Fruit fly (Drosophila melanogaster) whole organism, embryonic: ENCODE data around the gene CG7231.
A peak's percentile ranks its signal among the peaks of the same experiment; 100 is the strongest.

Source experiments
- Atf6 ChIP-seq: fragments of 200-800 bp; sonication (Bioruptor generic); IDR thresholded peaks from 2 replicates; pipeline ENCODE4 v1.3.6; 2022; ENCODE audit warnings: missing biosample characterization, missing genetic modification characterization
- Bdp1 ChIP-seq: fragments of 200-800 bp; sonication (Bioruptor generic); optimal IDR thresholded peaks from 3 replicates; lab custom pipeline; 2016; ENCODE audit warnings: missing biosample characterization, missing genetic modification characterization
- CG17361 ChIP-seq: fragments of 200-800 bp; sonication (Bioruptor generic); IDR thresholded peaks from 3 replicates; pipeline ENCODE4 v1.3.6; 2022; ENCODE audit warnings: missing biosample characterization, missing genetic modification characterization
- CG18764 ChIP-seq: fragments of 200-800 bp; sonication (Bioruptor generic); optimal IDR thresholded peaks from 3 replicates; lab custom pipeline; 2016; ENCODE audit warnings: missing biosample characterization, missing genetic modification characterization
- CG2199 ChIP-seq: fragments of 200-800 bp; sonication (Bioruptor generic); IDR thresholded peaks from 3 replicates; pipeline ENCODE4 v1.3.6; 2022; ENCODE audit warnings: missing biosample characterization, missing genetic modification characterization
- CG3281 ChIP-seq: fragments of 200-800 bp; sonication (Bioruptor generic); optimal IDR thresholded peaks from 3 replicates; lab custom pipeline; 2017; ENCODE audit warnings: missing biosample characterization, mild to moderate bottlenecking, missing genetic modification characterization
- CG33557 ChIP-seq: fragments of 200-800 bp; sonication (Bioruptor generic); optimal IDR thresholded peaks from 2 replicates; lab custom pipeline; 2019; ENCODE audit warnings: missing biosample characterization, mild to moderate bottlenecking, missing genetic modification characterization, moderate library complexity
- CG34376 ChIP-seq: fragments of 200-800 bp; sonication (Bioruptor generic); optimal IDR thresholded peaks from 2 replicates; lab custom pipeline; 2018; ENCODE audit warnings: missing biosample characterization, mild to moderate bottlenecking, missing genetic modification characterization
- CG4328 ChIP-seq: fragments of 200-800 bp; sonication (Bioruptor generic); optimal IDR thresholded peaks from 3 replicates; lab custom pipeline; 2017; ENCODE audit warnings: missing biosample characterization, missing genetic modification reagents, missing genetic modification characterization
- CG7271 ChIP-seq: fragments of 200-800 bp; sonication (Bioruptor generic); optimal IDR thresholded peaks from 2 replicates; lab custom pipeline; 2018; ENCODE audit warnings: missing biosample characterization, mild to moderate bottlenecking, missing genetic modification characterization, moderate library complexity
- CG7963 ChIP-seq: fragments of 200-800 bp; sonication (Bioruptor generic); IDR thresholded peaks from 3 replicates; pipeline ENCODE4 v1.3.6; 2022; ENCODE audit warnings: missing biosample characterization, missing genetic modification characterization; ENCODE audit not compliant: partially characterized antibody
- CG7987 ChIP-seq: fragments of 200-800 bp; sonication (Bioruptor generic); optimal IDR thresholded peaks from 2 replicates; lab custom pipeline; 2018; ENCODE audit warnings: missing biosample characterization, mild to moderate bottlenecking, missing genetic modification characterization, moderate library complexity
- CG8478 ChIP-seq: fragments of >200 bp; optimal IDR thresholded peaks from 2 replicates; lab custom pipeline; 2018
- Ets65A ChIP-seq: fragments of 200-800 bp; sonication (Bioruptor generic); peaks from one replicate; lab custom pipeline; 2016; ENCODE audit warnings: missing biosample characterization, missing genetic modification characterization
- Gsc ChIP-seq: fragments of 200-800 bp; sonication (Bioruptor generic); IDR thresholded peaks from 2 replicates; pipeline ENCODE4 v1.3.6; 2022; ENCODE audit warnings: missing biosample characterization, missing genetic modification characterization
- HLH4C ChIP-seq: fragments of 200-800 bp; sonication (Bioruptor generic); IDR thresholded peaks from 3 replicates; pipeline ENCODE4 v1.3.6; 2022; ENCODE audit warnings: missing biosample characterization, missing genetic modification characterization; ENCODE audit not compliant: partially characterized antibody
- Med ChIP-seq: fragments of 200-800 bp; sonication (Bioruptor generic); peaks from one replicate; lab custom pipeline; 2016; ENCODE audit warnings: missing biosample characterization, missing genetic modification characterization, mild to moderate bottlenecking, inconsistent platforms, moderate library complexity
- Mrtf ChIP-seq: fragments of 200-800 bp; sonication (Bioruptor generic); IDR thresholded peaks from 3 replicates; pipeline ENCODE4 v1.3.6; 2022; ENCODE audit warnings: missing biosample characterization, missing genetic modification characterization
- NC2α ChIP-seq: fragments of 200-800 bp; sonication (Bioruptor generic); optimal IDR thresholded peaks from 2 replicates; lab custom pipeline; 2016; ENCODE audit warnings: missing biosample characterization, missing genetic modification characterization
- Pdp1 ChIP-seq, 2 experiments: fragments of 200-800 bp; sonication (Bioruptor generic); optimal IDR thresholded peaks; 3 replicates each; lab custom pipeline; 2016; ENCODE audit warnings: missing biosample characterization in 2 of 2, missing genetic modification characterization in 2 of 2, mild to moderate bottlenecking in 1 of 2, moderate library complexity in 1 of 2
- Ptx1 ChIP-seq: fragments of 200-800 bp; sonication (Bioruptor generic); IDR thresholded peaks from 2 replicates; pipeline ENCODE4 v1.3.6; 2022; ENCODE audit warnings: missing biosample characterization, missing genetic modification characterization
- Sry-δ ChIP-seq: fragments of 200-800 bp; sonication (Bioruptor generic); optimal IDR thresholded peaks from 2 replicates; lab custom pipeline; 2016; ENCODE audit warnings: missing biosample characterization, missing genetic modification characterization
- Taf1 ChIP-seq: fragments of 200-800 bp; sonication (Bioruptor generic); IDR thresholded peaks from 2 replicates; pipeline ENCODE4 v1.3.6; 2022; ENCODE audit warnings: missing biosample characterization, missing genetic modification characterization
- abd-A ChIP-seq: fragments of 200-800 bp; sonication (Bioruptor generic); optimal IDR thresholded peaks from 3 replicates; lab custom pipeline; 2019; ENCODE audit warnings: missing biosample characterization, mild to moderate bottlenecking, missing genetic modification characterization, moderate library complexity
- ac ChIP-seq: fragments of 200-800 bp; sonication (Bioruptor generic); optimal IDR thresholded peaks from 3 replicates; lab custom pipeline; 2017; ENCODE audit warnings: missing biosample characterization, mild to moderate bottlenecking, missing genetic modification characterization
- ara ChIP-seq: fragments of 200-800 bp; sonication (Bioruptor generic); IDR thresholded peaks from 2 replicates; pipeline ENCODE4 v1.3.6; 2022; ENCODE audit warnings: missing biosample characterization, missing genetic modification characterization
- chinmo ChIP-seq: fragments of 200-800 bp; sonication (Bioruptor generic); IDR thresholded peaks from 4 replicates; pipeline ENCODE4 v1.3.6; 2022; ENCODE audit warnings: missing biosample characterization, missing genetic modification characterization; ENCODE audit not compliant: partially characterized antibody
- crc ChIP-seq: fragments of 200-800 bp; sonication (Bioruptor generic); optimal IDR thresholded peaks from 2 replicates; lab custom pipeline; 2016; ENCODE audit warnings: missing biosample characterization, missing genetic modification characterization
- dpn ChIP-seq, 2 experiments: fragments of 200-800 bp; sonication (Bioruptor generic); optimal IDR thresholded peaks; 3 replicates each; lab custom pipeline; 2016; ENCODE audit warnings: missing biosample characterization in 2 of 2, missing genetic modification characterization in 2 of 2
- exex ChIP-seq: fragments of 200-800 bp; sonication (Bioruptor generic); optimal IDR thresholded peaks from 4 replicates; lab custom pipeline; 2018; ENCODE audit warnings: missing biosample characterization, mild to moderate bottlenecking, missing genetic modification characterization, moderate library complexity
- gcm ChIP-seq: fragments of 200-800 bp; sonication (Bioruptor generic); optimal IDR thresholded peaks from 2 replicates; lab custom pipeline; 2019; ENCODE audit warnings: missing biosample characterization, mild to moderate bottlenecking, missing genetic modification characterization, moderate library complexity
- grn ChIP-seq: fragments of 200-800 bp; sonication (Bioruptor generic); optimal IDR thresholded peaks from 3 replicates; lab custom pipeline; 2017; ENCODE audit warnings: missing biosample characterization, missing genetic modification characterization
- insv ChIP-seq, 2 experiments: fragments of 200-800 bp; sonication (Bioruptor generic); optimal IDR thresholded peaks; 3 replicates each; lab custom pipeline; 2016 to 2018; ENCODE audit warnings: missing biosample characterization in 2 of 2, missing genetic modification characterization in 2 of 2
- kni ChIP-seq: fragments of 200-800 bp; sonication (Bioruptor generic); optimal IDR thresholded peaks from 3 replicates; lab custom pipeline; 2017; ENCODE audit warnings: mild to moderate bottlenecking, missing biosample characterization, missing genetic modification reagents, missing genetic modification characterization
- lab ChIP-seq: fragments of 200-800 bp; sonication (Bioruptor generic); optimal IDR thresholded peaks from 3 replicates; lab custom pipeline; 2017; ENCODE audit warnings: missing biosample characterization, missing genetic modification characterization, mild to moderate bottlenecking, moderate library complexity, missing genetic modification reagents
- mirr ChIP-seq: fragments of 200-800 bp; sonication (Bioruptor generic); optimal IDR thresholded peaks from 3 replicates; lab custom pipeline; 2018; ENCODE audit warnings: missing biosample characterization, mild to moderate bottlenecking, missing genetic modification characterization
- pb ChIP-seq: fragments of 200-800 bp; sonication (Bioruptor generic); optimal IDR thresholded peaks from 3 replicates; lab custom pipeline; 2016; ENCODE audit warnings: missing biosample characterization, missing genetic modification characterization
- peb ChIP-seq: fragments of 200-800 bp; sonication (Bioruptor generic); IDR thresholded peaks from 2 replicates; pipeline ENCODE4 v1.3.6; 2022; ENCODE audit warnings: missing biosample characterization, missing genetic modification characterization
- repo ChIP-seq: fragments of 200-800 bp; sonication (Bioruptor generic); optimal IDR thresholded peaks from 2 replicates; lab custom pipeline; 2016; ENCODE audit warnings: missing biosample characterization, missing genetic modification characterization
- seq ChIP-seq: fragments of 200-800 bp; sonication (Bioruptor generic); IDR thresholded peaks from 2 replicates; pipeline ENCODE4 v1.3.6; 2022; ENCODE audit warnings: missing biosample characterization, missing genetic modification characterization
- sug ChIP-seq: fragments of 200-800 bp; optimal IDR thresholded peaks from 2 replicates; lab custom pipeline; 2019; ENCODE audit warnings: missing biosample characterization, mild to moderate bottlenecking, missing genetic modification characterization, moderate library complexity
- trem ChIP-seq: fragments of 200-800 bp; optimal IDR thresholded peaks from 3 replicates; lab custom pipeline; 2019; ENCODE audit warnings: missing biosample characterization, mild to moderate bottlenecking, missing genetic modification characterization, moderate library complexity
- unpg ChIP-seq: fragments of 200-800 bp; sonication (Bioruptor generic); optimal IDR thresholded peaks from 3 replicates; lab custom pipeline; 2018; ENCODE audit warnings: missing biosample characterization, mild to moderate bottlenecking, missing genetic modification characterization, moderate library complexity

CG7231 gene

DNA sequence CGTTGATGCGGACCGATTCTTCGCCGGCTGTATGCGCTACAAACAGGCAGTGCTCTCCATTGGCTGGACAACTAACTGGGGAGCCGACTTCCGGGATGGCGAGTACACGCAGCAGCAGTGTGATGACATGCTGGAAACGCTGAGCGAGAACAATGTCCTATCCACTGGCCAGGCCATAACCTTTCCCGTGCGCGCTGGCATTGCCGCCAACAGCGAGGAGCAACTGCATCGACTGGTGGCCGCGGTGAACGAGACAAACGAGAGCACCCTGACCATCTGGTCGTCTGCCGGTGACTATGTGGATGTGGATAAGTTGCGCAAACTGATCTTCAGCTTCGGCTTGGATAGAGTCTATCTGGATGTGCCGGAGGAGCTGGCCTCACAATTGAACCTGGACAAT lies 2.5 kb downstream of the CG7231 start (continued):
- TF ChIP-seq NC2α (GFP tag; lab: Kevin White, UChicago): no peak
- TF ChIP-seq crc (GFP tag; lab: Kevin White, UChicago): no peak
- TF ChIP-seq abd-A (tag; lab: Kevin White, UChicago): no peak
- TF ChIP-seq gcm: no peak
- peak; percentile 16; the same call in 1 of the 2 replicates for TF ChIP-seq ara (GFP tag; lab: Robert Waterston, UW)
- TF ChIP-seq Sry-δ (GFP tag; lab: Kevin White, UChicago): no peak
- TF ChIP-seq CG7271 (tag; lab: Kevin White, UChicago): no peak
- no peak for TF ChIP-seq CG17361 (GFP tag; lab: Robert Waterston, UW)
- TF ChIP-seq repo (GFP tag; lab: Kevin White, UChicago): no peak
- TF ChIP-seq CG4328 (GFP tag; lab: Kevin White, UChicago): no peak
- no peak for TF ChIP-seq insv (GFP tag; optimal IDR thresholded peaks at IDR 0.05; lab: Kevin White, UChicago)
- no peak for TF ChIP-seq CG3281 (GFP tag; lab: Kevin White, UChicago)
- no peak for TF ChIP-seq peb (GFP tag; lab: Robert Waterston, UW)
- no peak for TF ChIP-seq seq (GFP tag; lab: Robert Waterston, UW)
- TF ChIP-seq trem (tag; lab: Kevin White, UChicago): no peak
- no peak for TF ChIP-seq CG18764 (GFP tag; lab: Kevin White, UChicago)
- TF ChIP-seq CG8478 (lab: Kevin White, UChicago): peak; percentile 73
- no peak for TF ChIP-seq unpg (GFP tag; lab: Kevin White, UChicago)
- no peak for TF ChIP-seq pb (GFP tag; lab: Kevin White, UChicago)
- TF ChIP-seq Atf6 (GFP tag; lab: Robert Waterston, UW): 0 out of 2 replicates have a peak, but pooled peaks have one; percentile 17
- no peak for TF ChIP-seq CG7987 (GFP tag; lab: Kevin White, UChicago)
- TF ChIP-seq CG2199 (GFP tag; lab: Robert Waterston, UW): no peak
- TF ChIP-seq HLH4C (GFP tag; lab: Robert Waterston, UW): no peak
- TF ChIP-seq Mrtf (GFP tag; lab: Robert Waterston, UW): no peak
- TF ChIP-seq kni (GFP tag; lab: Kevin White, UChicago): no peak
- TF ChIP-seq CG33557: no peak
- no peak for TF ChIP-seq lab

DNA sequence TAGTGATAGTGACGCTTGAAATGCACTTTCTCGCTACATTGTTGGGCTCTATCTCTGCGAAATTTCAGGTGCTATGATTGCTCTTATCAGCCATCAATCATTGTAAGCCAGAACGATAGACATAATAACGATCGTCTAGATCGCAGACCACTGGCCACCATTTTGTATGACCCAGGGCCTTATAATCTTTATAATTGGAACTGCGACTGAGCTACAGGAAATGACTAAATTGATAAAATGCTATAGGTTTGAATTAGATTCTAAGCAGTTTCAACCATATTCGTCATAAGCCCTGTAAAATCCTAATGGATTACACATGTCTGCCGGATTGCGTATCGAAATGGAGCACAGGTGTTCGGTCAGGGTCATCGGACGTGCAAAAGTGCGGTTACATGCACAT lies 6.1 kb downstream of the CG7231 start:
- peak; percentile 9 for TF ChIP-seq grn (GFP tag; lab: Kevin White, UChicago)
- TF ChIP-seq peb (GFP tag; lab: Robert Waterston, UW): no peak
- TF ChIP-seq dpn (GFP tag; optimal IDR thresholded peaks at IDR 0.05; lab: Kevin White, UChicago): no peak
- TF ChIP-seq chinmo (GFP tag; lab: Robert Waterston, UW): no peak
- TF ChIP-seq abd-A (tag; lab: Kevin White, UChicago): no peak
- TF ChIP-seq Ptx1 (GFP tag; lab: Robert Waterston, UW): no peak
- peak; percentile 54 for TF ChIP-seq mirr (GFP tag; lab: Kevin White, UChicago)
- TF ChIP-seq Pdp1 (GFP tag; optimal IDR thresholded peaks at IDR 0.05; lab: Kevin White, UChicago): peak in 1 of 2 experiments; percentile 8
- peak; percentile 39 for TF ChIP-seq sug (tag; lab: Kevin White, UChicago)
- no peak for TF ChIP-seq ac (GFP tag; lab: Kevin White, UChicago)
- TF ChIP-seq Med: peak; percentile 23
- TF ChIP-seq Taf1 (GFP tag; lab: Robert Waterston, UW): no peak
- TF ChIP-seq exex: peak; percentile 81
- TF ChIP-seq Ets65A (GFP tag; lab: Kevin White, UChicago): peak; percentile 20
- TF ChIP-seq Gsc (GFP tag; lab: Robert Waterston, UW): no peak
- no peak for TF ChIP-seq Bdp1
- peak; percentile 24 for TF ChIP-seq CG34376 (GFP tag; lab: Kevin White, UChicago)
- TF ChIP-seq CG7963: no peak
- TF ChIP-seq, all 482 proteins: peak for 8
